Worm (Caenorhabditis elegans) whole organism, young adult: ENCODE results near the gene cyp-37A1.

Source experiments
- B0019.2 ChIP-seq: fragments of 200-800 bp; sonication (Bioruptor generic); conservative IDR thresholded peaks from 2 replicates; pipeline ENCODE4 v1.3.6; 2022; ENCODE audit warnings: missing genetic modification reagents, missing genetic modification characterization, missing compliant biosample characterization
- B0336.3 ChIP-seq: fragments of 200-800 bp; sonication (Bioruptor generic); IDR thresholded peaks from 2 replicates; pipeline ENCODE4 v1.3.6; 2022; ENCODE audit warnings: missing genetic modification characterization, missing compliant biosample characterization
- F10E7.11 ChIP-seq: sonication (generic microtip); optimal IDR thresholded peaks from 2 replicates; lab custom pipeline; 2017; ENCODE audit warnings: mild to moderate bottlenecking, missing genetic modification characterization, moderate library complexity, missing compliant biosample characterization
- F22D6.2 ChIP-seq: sonication (generic microtip); optimal IDR thresholded peaks from 2 replicates; lab custom pipeline; 2016; ENCODE audit warnings: mild to moderate bottlenecking, missing genetic modification characterization, missing compliant biosample characterization
- F37B4.10 ChIP-seq: fragments of 200-800 bp; sonication (Bioruptor generic); IDR thresholded peaks from 2 replicates; pipeline ENCODE4 v1.3.6; 2022; ENCODE audit warnings: missing genetic modification characterization, missing compliant biosample characterization
- F49E8.2 ChIP-seq: sonication (generic microtip); optimal IDR thresholded peaks from 3 replicates; lab custom pipeline; 2017; ENCODE audit warnings: missing genetic modification characterization, mild to moderate bottlenecking, missing compliant biosample characterization, antibody characterized with exemption, moderate library complexity; ENCODE audit not compliant: insufficient read depth
- F57C9.4 ChIP-seq: sonication (generic microtip); optimal IDR thresholded peaks from 2 replicates; lab custom pipeline; 2017; ENCODE audit warnings: mild to moderate bottlenecking, missing genetic modification characterization, missing compliant biosample characterization
- K11D2.4 ChIP-seq: fragments of 200-800 bp; sonication (Bioruptor generic); IDR thresholded peaks from 2 replicates; pipeline ENCODE4 v1.3.6; 2022; ENCODE audit warnings: missing genetic modification reagents, missing genetic modification characterization, missing compliant biosample characterization
- T26A5.8 ChIP-seq: sonication (generic microtip); optimal IDR thresholded peaks from 2 replicates; lab custom pipeline; 2016; ENCODE audit warnings: missing genetic modification characterization, missing compliant biosample characterization
- Y53G8AR.9 ChIP-seq: fragments of 200-800 bp; sonication (Bioruptor generic); conservative IDR thresholded peaks from 2 replicates; pipeline ENCODE4 v1.3.6; 2022; ENCODE audit warnings: missing genetic modification reagents, missing genetic modification characterization, missing compliant biosample characterization
- Y67H2A.10 ChIP-seq: fragments of 200-800 bp; sonication (Bioruptor generic); conservative IDR thresholded peaks from 2 replicates; pipeline ENCODE4 v1.3.6; 2022; ENCODE audit warnings: missing genetic modification reagents, missing genetic modification characterization, missing compliant biosample characterization
- Y79H2A.3 ChIP-seq: fragments of 200-800 bp; sonication (Bioruptor generic); conservative IDR thresholded peaks from 2 replicates; pipeline ENCODE4 v1.3.6; 2022; ENCODE audit warnings: missing genetic modification reagents, missing genetic modification characterization, missing compliant biosample characterization
- akir-1 ChIP-seq: fragments of 200-800 bp; sonication (Bioruptor generic); optimal IDR thresholded peaks from 2 replicates; lab custom pipeline; 2018; ENCODE audit warnings: mild to moderate bottlenecking, missing genetic modification characterization, moderate library complexity, missing compliant biosample characterization
- aptf-2 ChIP-seq: fragments of 200-800 bp; sonication (Bioruptor generic); conservative IDR thresholded peaks from 2 replicates; pipeline ENCODE4 v1.3.6; 2022; ENCODE audit warnings: missing genetic modification reagents, missing genetic modification characterization, missing compliant biosample characterization
- aptf-3 ChIP-seq: fragments of 200-800 bp; sonication (Bioruptor generic); IDR thresholded peaks from 2 replicates; pipeline ENCODE4 v1.3.6; 2022; ENCODE audit warnings: missing genetic modification characterization, missing compliant biosample characterization
- bed-2 ChIP-seq: fragments of 200-800 bp; sonication (Bioruptor generic); IDR thresholded peaks from 2 replicates; pipeline ENCODE4 v1.3.6; 2022; ENCODE audit warnings: missing genetic modification reagents, missing genetic modification characterization, missing compliant biosample characterization
- cebp-1 ChIP-seq, 2 experiments: fragments of 200-800 bp in 1 of 2; sonication (Bioruptor generic) in 1 of 2; sonication (generic microtip) in 1 of 2; IDR thresholded peaks in 1 of 2; optimal IDR thresholded peaks in 1 of 2; 2 replicates each; pipeline versions ENCODE4 v1.3.6 to Lab custom; 2017 to 2022; ENCODE audit warnings: missing compliant biosample characterization in 2 of 2, missing genetic modification characterization in 2 of 2, mild to moderate bottlenecking in 1 of 2, missing genetic modification reagents in 1 of 2, moderate library complexity in 1 of 2
- cebp-2 ChIP-seq: fragments of 200-800 bp; sonication (Bioruptor generic); IDR thresholded peaks from 2 replicates; pipeline ENCODE4 v1.3.6; 2022; ENCODE audit warnings: missing genetic modification characterization, missing compliant biosample characterization
- ceh-40 ChIP-seq: fragments of 200-800 bp; sonication (Bioruptor generic); IDR thresholded peaks from 2 replicates; pipeline ENCODE4 v1.3.6; 2022; ENCODE audit warnings: missing genetic modification characterization, missing compliant biosample characterization
- dpl-1 ChIP-seq: fragments of 150-350 bp; optimal IDR thresholded peaks from 2 replicates; lab custom pipeline; 2014; ENCODE audit warnings: missing biosample characterization, missing genetic modification reagents, missing genetic modification characterization
- egl-18 ChIP-seq: fragments of 200-800 bp; sonication (Bioruptor generic); IDR thresholded peaks from 2 replicates; pipeline ENCODE4 v1.3.6; 2022; ENCODE audit warnings: missing genetic modification reagents, missing genetic modification characterization, missing compliant biosample characterization
- fkh-3 ChIP-seq: sonication (generic microtip); optimal IDR thresholded peaks from 2 replicates; lab custom pipeline; 2016; ENCODE audit warnings: mild to moderate bottlenecking, missing genetic modification characterization, missing compliant biosample characterization
- gei-17 ChIP-seq: fragments of 200-800 bp; sonication (Bioruptor generic); optimal IDR thresholded peaks from 2 replicates; lab custom pipeline; 2018; ENCODE audit warnings: mild to moderate bottlenecking, missing genetic modification characterization, missing compliant biosample characterization
- him-1 ChIP-seq: sonication (generic microtip); optimal IDR thresholded peaks from 2 replicates; lab custom pipeline; 2016; ENCODE audit warnings: missing genotype, missing genetic modification reagents, missing genetic modification characterization, missing compliant biosample characterization
- hlh-12 ChIP-seq: sonication (generic microtip); optimal IDR thresholded peaks from 2 replicates; lab custom pipeline; 2016; ENCODE audit warnings: missing genetic modification characterization, missing compliant biosample characterization
- hmg-20 ChIP-seq: fragments of 200-800 bp; sonication (Bioruptor generic); IDR thresholded peaks from 2 replicates; pipeline ENCODE4 v1.3.6; 2022; ENCODE audit warnings: missing genetic modification reagents, missing genetic modification characterization, missing compliant biosample characterization
- let-526 ChIP-seq: fragments of 200-800 bp; sonication (Bioruptor generic); IDR thresholded peaks from 2 replicates; pipeline ENCODE4 v1.3.6; 2022; ENCODE audit warnings: missing genetic modification reagents, missing genetic modification characterization, missing compliant biosample characterization
- let-607 ChIP-seq, 2 experiments: fragments of 200-800 bp in 1 of 2; sonication (Bioruptor generic) in 1 of 2; sonication (generic microtip) in 1 of 2; optimal IDR thresholded peaks; 2 replicates each; lab custom pipeline; 2016 to 2018; ENCODE audit warnings: mild to moderate bottlenecking in 2 of 2, missing compliant biosample characterization in 2 of 2, missing genetic modification characterization in 2 of 2, moderate library complexity in 2 of 2, missing genotype in 1 of 2
- lin-54 ChIP-seq: fragments of 200-800 bp; sonication (Bioruptor generic); optimal IDR thresholded peaks from 2 replicates; lab custom pipeline; 2018; ENCODE audit warnings: mild to moderate bottlenecking, missing genetic modification characterization, missing compliant biosample characterization
- madf-3 ChIP-seq: fragments of 200-800 bp; sonication (Bioruptor generic); IDR thresholded peaks from 2 replicates; pipeline ENCODE4 v1.3.6; 2022; ENCODE audit warnings: missing genetic modification reagents, missing genetic modification characterization, missing compliant biosample characterization
- madf-6 ChIP-seq: fragments of 200-800 bp; sonication (Bioruptor generic); IDR thresholded peaks from 2 replicates; pipeline ENCODE4 v1.3.6; 2022; ENCODE audit warnings: missing genetic modification reagents, missing genetic modification characterization, missing compliant biosample characterization
- madf-8 ChIP-seq: fragments of 200-800 bp; sonication (Bioruptor generic); conservative IDR thresholded peaks from 2 replicates; pipeline ENCODE4 v1.3.6; 2022; ENCODE audit warnings: missing genetic modification reagents, missing genetic modification characterization, missing compliant biosample characterization
- mcd-1 ChIP-seq: fragments of 200-800 bp; sonication (Bioruptor generic); IDR thresholded peaks from 2 replicates; pipeline ENCODE4 v1.3.6; 2022; ENCODE audit warnings: missing genetic modification reagents, missing genetic modification characterization, missing compliant biosample characterization
- mxl-1 ChIP-seq: sonication (generic microtip); optimal IDR thresholded peaks from 2 replicates; lab custom pipeline; 2016; ENCODE audit warnings: missing genetic modification characterization, missing compliant biosample characterization
- nfya-2 ChIP-seq: fragments of 200-800 bp; sonication (Bioruptor generic); IDR thresholded peaks from 2 replicates; pipeline ENCODE4 v1.3.6; 2022; ENCODE audit warnings: missing genetic modification reagents, missing genetic modification characterization, missing compliant biosample characterization
- nhr-179 ChIP-seq: sonication (generic microtip); optimal IDR thresholded peaks from 2 replicates; lab custom pipeline; 2016; ENCODE audit warnings: mild to moderate bottlenecking, missing genetic modification characterization, missing compliant biosample characterization
- nhr-27 ChIP-seq: fragments of 200-800 bp; sonication (Bioruptor generic); optimal IDR thresholded peaks from 2 replicates; lab custom pipeline; 2018; ENCODE audit warnings: mild to moderate bottlenecking, missing genetic modification characterization, moderate library complexity, missing compliant biosample characterization
- nhr-80 ChIP-seq: sonication (generic microtip); optimal IDR thresholded peaks from 2 replicates; lab custom pipeline; 2016; ENCODE audit warnings: missing genetic modification characterization, missing compliant biosample characterization
- snpc-4 ChIP-seq, 5 experiments: fragments of 150-350 bp in 1 of 5; sonication (generic microtip) in 4 of 5; optimal IDR thresholded peaks; 2 replicates each; lab custom pipeline; 2014 to 2018; ENCODE audit warnings: missing genetic modification characterization in 5 of 5, missing biosample characterization in 3 of 5, antibody characterized with exemption in 2 of 5, mild to moderate bottlenecking in 2 of 5, missing compliant biosample characterization in 2 of 5, missing genotype in 2 of 5, moderate library complexity in 2 of 5, missing genetic modification reagents in 1 of 5
- sptf-2 ChIP-seq: fragments of 200-800 bp; sonication (Bioruptor generic); optimal IDR thresholded peaks from 2 replicates; lab custom pipeline; 2018; ENCODE audit warnings: mild to moderate bottlenecking, missing genetic modification characterization, missing compliant biosample characterization
- zfh-2 ChIP-seq: fragments of 200-800 bp; sonication (Bioruptor generic); conservative IDR thresholded peaks from 2 replicates; pipeline ENCODE4 v1.3.6; 2022; ENCODE audit warnings: missing genetic modification reagents, missing genetic modification characterization, missing compliant biosample characterization

cyp-37A1 gene

ce11 chrII:13976161-13976560 lies 40.6 kb downstream of the cyp-37A1 start, which contains the start of gene Y39G8B.2 (continued):
- TF ChIP-seq dpl-1 (GFP tag; lab: Kevin White, UChicago): peak; percentile 41
- TF ChIP-seq madf-3 (GFP tag; lab: Robert Waterston, UW): no peak
- TF ChIP-seq bed-2: no peak
- TF ChIP-seq F22D6.2 (tag; lab: Kevin White, UChicago): no peak
- no peak for TF ChIP-seq him-1

ce11 chrII:13974136-13974535 lies 42.6 kb downstream of the cyp-37A1 start:
- TF ChIP-seq cebp-1 (GFP tag; IDR thresholded peaks at IDR 0.05; lab: Robert Waterston, UW): no peak
- TF ChIP-seq cebp-1 (tag; optimal IDR thresholded peaks at IDR 0.05; lab: Kevin White, UChicago): no peak
- TF ChIP-seq madf-6 (GFP tag; lab: Robert Waterston, UW): no peak
- TF ChIP-seq Y79H2A.3: no peak
- TF ChIP-seq ceh-40 (GFP tag; lab: Robert Waterston, UW): no peak
- no peak for TF ChIP-seq cebp-2 (GFP tag; lab: Robert Waterston, UW)
- TF ChIP-seq F49E8.2: no peak
- TF ChIP-seq K11D2.4 (GFP tag; lab: Robert Waterston, UW): no peak
- TF ChIP-seq akir-1 (GFP tag; lab: Kevin White, UChicago): no peak
- TF ChIP-seq hmg-20 (GFP tag; lab: Robert Waterston, UW): no peak
- no peak for TF ChIP-seq mxl-1
- TF ChIP-seq Y53G8AR.9: no peak
- no peak for TF ChIP-seq mcd-1
- TF ChIP-seq fkh-3 (tag; lab: Kevin White, UChicago): no peak
- no peak for TF ChIP-seq zfh-2
- no peak for TF ChIP-seq aptf-3
- TF ChIP-seq F57C9.4 (tag; lab: Kevin White, UChicago): no peak
- no peak for TF ChIP-seq F10E7.11 (tag; lab: Kevin White, UChicago)
- TF ChIP-seq, all 124 proteins: peak for 0

ce11 chrII:13973514-13973913 lies 43.3 kb downstream of the cyp-37A1 start, which contains the start of gene Y39G8B.1:
Y39G8B.1 (minus strand) TSS chrII:13973812.
- TF ChIP-seq nhr-27 (tag; lab: Kevin White, UChicago): no peak
- TF ChIP-seq Y67H2A.10 (GFP tag; lab: Robert Waterston, UW): no peak
- no peak for TF ChIP-seq B0336.3
- no peak for TF ChIP-seq nhr-179 (tag; lab: Kevin White, UChicago)
- no peak for TF ChIP-seq hlh-12 (tag; lab: Kevin White, UChicago)
- TF ChIP-seq K11D2.4 (GFP tag; lab: Robert Waterston, UW): no peak
- TF ChIP-seq T26A5.8 (tag; lab: Kevin White, UChicago): no peak
- no peak for TF ChIP-seq aptf-2 (GFP tag; lab: Robert Waterston, UW)
- no peak for TF ChIP-seq madf-8 (GFP tag; lab: Robert Waterston, UW)
- no peak for TF ChIP-seq lin-54
- TF ChIP-seq F37B4.10 (GFP tag; lab: Robert Waterston, UW): no peak
- no peak for TF ChIP-seq gei-17 (GFP tag; lab: Kevin White, UChicago)
- peak; percentile 55 for TF ChIP-seq nhr-80 (tag; lab: Kevin White, UChicago)
- no peak for TF ChIP-seq egl-18 (GFP tag; lab: Robert Waterston, UW)
- no peak for TF ChIP-seq snpc-4 (GFP tag; optimal IDR thresholded peaks at IDR 0.05; lab: Kevin White, UChicago)
- peak in 1 of 4 experiments; percentile 8 for TF ChIP-seq snpc-4 (tag; optimal IDR thresholded peaks at IDR 0.05; lab: Kevin White, UChicago)
- no peak for TF ChIP-seq sptf-2 (GFP tag; lab: Kevin White, UChicago)
- no peak for TF ChIP-seq mxl-1
- no peak for TF ChIP-seq B0019.2 (GFP tag; lab: Robert Waterston, UW)
- no peak for TF ChIP-seq let-526
- TF ChIP-seq let-607 (tag; optimal IDR thresholded peaks at IDR 0.05; lab: Kevin White, UChicago): peak; percentile 52 to 64
- no peak for TF ChIP-seq nfya-2
- TF ChIP-seq akir-1 (GFP tag; lab: Kevin White, UChicago): no peak
